Worm (Caenorhabditis elegans): Measurements from ENCODE around the gene Y57G11C.1147.

Y57G11C.1147 gene

DNA sequence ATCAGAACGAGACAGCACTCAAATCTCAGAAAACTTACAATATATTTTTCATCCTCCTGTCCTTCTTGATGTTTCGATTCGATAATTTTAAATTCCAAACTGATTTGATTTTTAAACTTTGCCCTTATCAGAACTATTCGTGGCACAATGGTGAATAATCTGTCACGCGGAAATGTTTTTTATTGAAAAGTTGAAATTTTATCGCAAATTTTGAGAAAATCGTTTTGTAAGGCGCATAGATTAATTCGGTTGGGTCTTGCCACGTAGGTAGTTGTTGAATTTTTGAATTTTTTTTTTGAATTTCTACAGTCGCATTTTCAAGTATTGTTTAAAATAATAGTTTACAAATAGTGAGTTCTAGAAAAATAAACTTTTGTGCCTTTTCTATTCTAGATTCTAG is 36.5 kb downstream of the Y57G11C.1147 start, which contains the start of gene ptp-5.2:
ptp-5.2 (minus strand) TSS at position 101 of the 400 bp plus-strand sequence.
- no peak for TF ChIP-seq ekl-4 (GFP tag; IDR thresholded peaks at IDR 0.05)
- no peak for TF ChIP-seq K12H6.12 (tag; optimal IDR thresholded peaks at IDR 0.05)
- no peak for TF ChIP-seq hmg-1.2 (GFP tag; IDR thresholded peaks at IDR 0.05)
- TF ChIP-seq F52B5.7 (tag; optimal IDR thresholded peaks at IDR 0.05) = no peak
- no peak for TF ChIP-seq unc-130 (GFP tag; optimal IDR thresholded peaks at IDR 0.05)
- TF ChIP-seq zfh-2 (GFP tag; conservative IDR thresholded peaks at IDR 0.05) = no peak
- TF ChIP-seq him-1 (tag; optimal IDR thresholded peaks at IDR 0.05) = no peak
- no peak for TF ChIP-seq attf-6 (GFP tag; IDR thresholded peaks at IDR 0.05)
- no peak for TF ChIP-seq somi-1 (GFP tag; optimal IDR thresholded peaks at IDR 0.05)
- TF ChIP-seq dox-1 (GFP tag; IDR thresholded peaks at IDR 0.05) = no peak
- no peak for TF ChIP-seq Y67H2A.10 (GFP tag; conservative IDR thresholded peaks at IDR 0.05)
- no peak for TF ChIP-seq Y95B8A.8 (GFP tag; IDR thresholded peaks at IDR 0.05)

DNA sequence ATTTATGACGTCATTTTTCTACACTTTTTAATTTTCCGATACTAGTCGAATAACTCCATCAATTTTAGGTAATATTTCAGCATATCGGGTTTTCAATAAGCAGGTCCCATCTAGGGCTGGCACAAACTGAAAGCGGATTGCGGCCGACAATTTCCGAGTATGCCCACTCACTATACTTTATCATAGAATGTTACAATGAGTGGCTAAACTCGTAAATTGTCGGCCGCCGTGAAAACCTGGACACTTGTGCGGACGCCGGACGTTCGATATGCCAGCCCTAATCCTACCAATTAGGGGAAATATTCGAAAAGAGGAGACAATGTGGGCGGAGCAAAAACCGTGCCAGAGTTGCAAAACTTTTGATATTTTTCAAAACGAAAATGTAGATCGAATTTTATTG is 37.7 kb downstream of the Y57G11C.1147 start:
- no peak for TF ChIP-seq let-607 (tag; optimal IDR thresholded peaks at IDR 0.05)
- TF ChIP-seq him-1 (tag; optimal IDR thresholded peaks at IDR 0.05) = no peak
- no peak for TF ChIP-seq ceh-79 (tag; optimal IDR thresholded peaks at IDR 0.05)
- no peak for TF ChIP-seq ztf-6 (GFP tag; IDR thresholded peaks at IDR 0.05)
- TF ChIP-seq snpc-1.1 (tag; optimal IDR thresholded peaks at IDR 0.05; ENCODE audit: insufficient read depth) = peak; percentile 51
- TF ChIP-seq F33H1.4 (GFP tag; IDR thresholded peaks at IDR 0.05) = no peak
- peak; percentile 36 for TF ChIP-seq hmg-1.2 (GFP tag; IDR thresholded peaks at IDR 0.05)
- no peak for TF ChIP-seq let-526 (GFP tag; IDR thresholded peaks at IDR 0.05)
- no peak for TF ChIP-seq aptf-3 (GFP tag; IDR thresholded peaks at IDR 0.05)
- TF ChIP-seq snpc-4 (GFP tag; optimal IDR thresholded peaks at IDR 0.05) = no peak
- TF ChIP-seq snpc-4 (tag; optimal IDR thresholded peaks at IDR 0.05) = peak in 3 of 4 experiments; percentile 72 to 92 (median 77)

DNA sequence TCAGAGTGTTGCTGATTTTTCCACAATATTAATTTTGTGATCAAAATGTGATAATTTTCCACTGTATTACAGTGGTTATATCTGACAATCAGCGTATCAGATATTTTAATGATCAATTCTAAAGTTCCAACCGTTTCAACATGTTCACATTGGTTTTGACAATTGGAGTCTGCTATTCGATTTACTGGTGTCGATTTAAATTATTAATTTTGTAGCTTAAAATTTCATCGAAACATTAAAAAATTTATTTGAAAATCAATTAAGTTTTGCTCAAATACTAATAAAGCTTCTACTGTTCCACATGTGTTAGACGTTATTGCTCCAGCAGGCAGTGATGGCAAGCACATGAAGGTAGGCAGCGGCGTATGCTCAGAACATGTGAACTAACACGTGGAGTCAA is 39.5 kb downstream of the Y57G11C.1147 start:
- no peak for TF ChIP-seq Y95B8A.8 (GFP tag; IDR thresholded peaks at IDR 0.05)
- peak; percentile 67; the same call in 1 of the 2 replicates for TF ChIP-seq attf-6 (GFP tag; IDR thresholded peaks at IDR 0.05)

DNA sequence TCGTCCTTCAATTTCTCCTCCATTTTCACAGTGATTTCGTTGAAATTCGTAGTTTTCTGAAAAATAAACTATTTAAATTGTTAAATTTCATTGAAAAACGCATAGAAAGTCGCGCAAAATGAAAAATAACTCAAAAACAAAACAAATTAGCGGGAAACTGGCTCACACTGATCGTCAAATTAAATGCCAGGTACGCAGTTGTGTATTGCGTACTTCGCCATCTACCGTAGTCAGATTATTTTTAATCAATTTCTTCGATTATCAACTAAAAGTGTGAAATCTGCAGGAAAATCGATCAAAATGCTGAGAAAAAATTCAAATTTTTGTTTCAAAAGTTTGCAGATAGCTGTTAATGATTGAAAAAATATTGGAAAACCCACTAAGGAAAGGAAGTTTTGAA is 42.4 kb downstream of the Y57G11C.1147 start, which contains the start of gene Y57G11C.499:
Y57G11C.499 (minus strand) TSS at position 23 of the 400 bp plus-strand sequence.
- TF ChIP-seq D2030.7 (GFP tag; IDR thresholded peaks at IDR 0.05) (no peak), egrh-3 (GFP tag; IDR thresholded peaks at IDR 0.05) (no peak), snpc-4 (GFP tag; optimal IDR thresholded peaks at IDR 0.05) (peak; percentile 78), snpc-4 (tag; optimal IDR thresholded peaks at IDR 0.05) (peak in 3 of 4 experiments; percentile 89 to 93 (median 91)), ztf-3 (GFP tag; optimal IDR thresholded peaks at IDR 0.05) (no peak), lsl-1 (GFP tag; optimal IDR thresholded peaks at IDR 0.05) (peak; percentile 79), efl-1 (GFP tag; optimal IDR thresholded peaks at IDR 0.05) (peak; percentile 8), Y67H2A.10 (GFP tag; conservative IDR thresholded peaks at IDR 0.05) (no peak), dpl-1 (GFP tag; optimal IDR thresholded peaks at IDR 0.05) (no peak), attf-6 (GFP tag; IDR thresholded peaks at IDR 0.05) (peak; percentile 88), hmg-20 (GFP tag; IDR thresholded peaks at IDR 0.05) (no peak), madf-6 (GFP tag; IDR thresholded peaks at IDR 0.05) (peak; percentile 56; the same call in 1 of the 2 replicates), tbp1 (GFP tag; optimal IDR thresholded peaks at IDR 0.05) (peak; percentile 10), B0261.1 (tag; optimal IDR thresholded peaks at IDR 0.05) (no peak), sea-2 (GFP tag; IDR thresholded peaks at IDR 0.05) (no peak), ccch-3 (GFP tag; optimal IDR thresholded peaks at IDR 0.05) (no peak)

Data from whole organism, young adult.